Fruit fly (Drosophila melanogaster) whole organism, larva: ENCODE results near the gene E5.
A peak's percentile ranks its signal among the peaks of the same experiment; 100 is the strongest.

Source experiments
- noc ChIP-seq: fragments of 200-800 bp; sonication (Bioruptor generic); optimal IDR thresholded peaks from 3 replicates; lab custom pipeline; 2019; ENCODE audit warnings: missing biosample characterization, mild to moderate bottlenecking, missing genetic modification characterization, moderate library complexity

E5 gene

DNA sequence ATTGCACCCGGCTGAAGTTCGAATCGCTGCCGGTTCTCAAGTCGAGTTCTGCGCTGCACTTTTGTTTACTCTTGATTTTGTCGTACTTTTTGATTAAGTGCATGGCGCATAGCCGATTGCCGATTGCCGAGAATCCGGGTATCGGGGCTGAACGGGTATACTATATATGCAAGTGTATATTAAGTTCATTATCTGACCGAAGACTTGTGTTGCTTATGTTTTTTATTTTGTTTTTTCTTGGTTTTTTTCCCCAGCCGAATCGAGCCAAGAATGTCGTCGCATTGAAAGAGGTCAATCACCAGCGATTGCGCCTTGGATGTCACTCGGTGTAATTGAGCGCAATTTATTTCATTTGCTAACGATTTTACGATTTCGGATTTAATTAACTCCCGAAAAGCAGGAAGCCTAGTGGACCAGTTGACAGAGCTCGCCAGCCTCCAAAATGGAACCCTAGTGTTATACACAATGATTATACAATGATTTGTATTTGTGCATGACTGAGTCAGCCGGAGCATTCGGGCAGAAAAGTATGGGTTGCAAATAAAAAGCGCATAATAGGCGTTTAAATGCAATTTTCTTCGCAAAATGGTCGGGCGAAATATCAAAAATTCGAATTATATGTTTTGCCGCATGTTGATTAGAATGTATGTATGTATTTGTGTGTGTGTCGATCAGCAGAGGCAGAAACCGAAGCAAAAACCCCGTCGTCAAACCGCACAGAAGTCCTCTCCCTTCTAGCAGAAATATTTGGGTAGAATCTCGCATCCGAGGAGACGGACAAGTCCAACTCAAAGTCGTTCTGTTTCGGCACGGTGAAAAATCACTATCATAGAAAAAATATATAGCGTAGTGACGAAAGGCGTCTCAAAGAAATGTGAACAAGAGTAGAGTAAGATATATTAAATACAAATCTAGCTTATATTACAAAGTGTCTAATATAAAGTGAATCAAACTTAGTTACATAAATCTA is 46.5 kb downstream of the E5 start, which contains the start of gene Mst87F:
Mst87F (minus strand) TSS at position 56 of the 970 bp plus-strand sequence.
- TF ChIP-seq noc: no peak

DNA sequence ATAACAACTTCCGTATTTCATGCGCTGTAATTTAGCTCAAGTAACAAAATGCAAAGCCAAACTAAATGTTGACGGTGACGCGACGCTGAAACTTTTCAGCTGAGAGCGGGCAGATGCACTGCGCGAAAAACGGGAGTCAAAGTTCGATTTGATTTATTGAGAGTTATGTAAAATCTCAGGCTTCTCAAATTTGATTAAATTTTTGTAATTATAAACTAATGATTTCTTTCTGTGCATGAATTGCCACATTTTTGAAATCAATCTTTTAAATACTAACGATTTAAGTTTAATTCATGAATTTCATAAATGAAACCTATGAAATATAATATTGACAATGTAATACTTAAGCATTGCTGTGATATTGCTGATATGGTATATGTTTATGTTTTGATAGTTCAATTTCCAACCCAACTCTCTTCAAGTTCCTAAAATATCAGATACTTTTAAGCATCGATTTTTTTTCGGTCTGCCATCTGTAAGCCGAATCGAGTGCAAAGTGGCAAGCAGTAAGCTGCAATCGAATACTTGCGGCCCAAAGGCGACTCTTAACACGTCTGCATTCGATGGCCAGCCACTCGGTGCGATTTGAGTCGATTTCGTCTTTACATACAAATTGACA is 52.0 kb downstream of the E5 start:
- no peak for TF ChIP-seq noc

DNA sequence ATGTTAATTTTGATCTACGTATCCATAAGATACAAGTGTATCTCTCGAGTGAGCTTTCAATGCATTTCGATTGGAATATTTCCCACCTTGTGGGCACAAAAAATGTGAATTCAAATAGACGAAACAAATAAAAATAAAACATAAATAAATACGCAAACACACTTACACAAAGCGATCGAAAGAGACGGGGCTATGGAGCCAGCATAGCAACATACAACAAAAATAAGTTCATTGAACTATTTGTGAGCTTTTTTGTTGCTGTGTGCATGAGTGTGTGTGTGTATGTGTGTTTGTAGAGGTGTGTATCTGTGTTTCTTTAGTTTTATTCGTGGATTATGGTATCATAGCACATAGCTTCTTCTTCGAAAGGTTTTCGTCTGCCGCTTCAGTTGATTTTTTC is 54.2 kb downstream of the E5 start:
- no peak for TF ChIP-seq noc

DNA sequence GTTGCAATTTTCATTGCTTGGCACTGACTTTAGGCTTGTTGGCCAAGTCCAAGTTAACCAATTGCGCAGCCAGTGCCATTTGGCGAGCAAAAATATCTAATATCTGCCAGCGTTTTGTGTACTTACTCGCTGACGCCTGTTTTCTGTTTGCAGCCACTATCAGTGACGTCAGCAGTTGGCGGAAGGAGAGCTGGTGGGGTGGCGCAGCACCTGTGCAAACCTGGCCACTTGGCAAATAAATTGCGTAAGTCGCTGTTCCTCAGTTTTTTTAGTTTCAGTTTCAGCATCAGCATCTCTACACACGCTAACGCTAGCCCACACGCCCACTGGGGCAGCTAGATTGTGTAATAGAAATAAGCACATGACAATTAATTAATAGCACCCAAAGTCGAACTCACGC is 55.7 kb downstream of the E5 start:
- TF ChIP-seq noc: no peak

DNA sequence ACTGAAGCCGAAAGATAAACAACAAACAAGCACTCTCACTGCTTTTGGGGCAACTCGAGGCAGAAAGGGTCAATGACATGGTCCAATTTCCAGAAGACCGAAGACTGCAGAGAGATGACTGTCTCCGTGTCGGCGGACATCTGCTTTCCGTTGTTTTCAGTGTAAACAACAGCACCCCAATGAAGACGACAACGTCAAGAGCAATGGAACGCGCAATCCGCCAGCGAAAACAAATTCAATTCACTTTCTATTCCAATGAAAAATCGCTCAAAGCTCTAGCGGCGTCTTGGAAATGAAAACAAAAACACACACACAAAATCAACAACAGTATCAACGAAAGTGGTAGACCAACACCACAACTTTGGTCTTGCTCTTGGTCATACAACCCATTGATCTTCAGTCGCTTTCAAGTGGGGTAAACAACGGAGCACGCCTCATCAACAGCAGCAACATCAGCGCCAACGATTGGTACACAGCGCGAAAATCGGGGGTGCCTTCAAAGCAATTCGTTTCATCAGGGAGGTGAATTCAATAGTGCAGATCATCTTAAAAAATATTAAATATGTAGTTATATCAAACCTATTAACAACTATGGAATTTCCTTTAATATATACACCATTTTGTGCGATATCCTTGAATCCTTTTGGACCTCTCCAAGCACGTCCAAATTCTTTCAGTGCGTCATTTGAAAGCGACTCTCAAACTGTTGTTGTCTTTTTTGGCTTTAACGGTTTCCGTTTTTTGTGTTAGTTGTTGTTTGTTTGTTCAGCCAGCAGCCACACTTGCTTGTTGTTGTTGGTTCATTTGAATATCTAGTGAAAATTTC is 57.0 kb downstream of the E5 start:
- peak; percentile 40 for TF ChIP-seq noc
